Worm (Caenorhabditis elegans) whole organism, L2 larva: ENCODE data around the gene Y70G10A.3.
"Not testable (repeated sequence)": the region's sequence is repeated elsewhere in the genome, so short reads cannot be mapped to it uniquely, and the experiment has no call there.

Experiments used
- C34F6.9 ChIP-seq: fragments of 150-350 bp; optimal IDR thresholded peaks from 2 replicates; lab custom pipeline; 2014; ENCODE audit warnings: missing biosample characterization, missing genetic modification characterization
- F13H6.1 ChIP-seq: sonication (generic microtip); optimal IDR thresholded peaks from 2 replicates; lab custom pipeline; 2016; ENCODE audit warnings: missing genetic modification characterization, missing compliant biosample characterization
- R02D3.7 ChIP-seq: fragments of 150-350 bp; optimal IDR thresholded peaks from 2 replicates; lab custom pipeline; 2014; ENCODE audit warnings: missing biosample characterization, missing genetic modification characterization
- ZK546.5 ChIP-seq: sonication (generic microtip); optimal IDR thresholded peaks from 2 replicates; lab custom pipeline; 2017; ENCODE audit warnings: missing biosample characterization, missing genetic modification characterization
- alr-1 ChIP-seq: fragments of 150-350 bp; optimal IDR thresholded peaks from 2 replicates; lab custom pipeline; 2014; ENCODE audit warnings: missing biosample characterization, missing genetic modification characterization
- ama-1 ChIP-seq: fragments of 150-350 bp; optimal IDR thresholded peaks from 2 replicates; lab custom pipeline; 2018; ENCODE audit warnings: inconsistent platforms
- blmp-1 ChIP-seq: sonication (generic microtip); optimal IDR thresholded peaks from 2 replicates; lab custom pipeline; 2017; ENCODE audit warnings: missing genetic modification characterization, mild to moderate bottlenecking, missing compliant biosample characterization, antibody characterized with exemption, moderate library complexity; ENCODE audit not compliant: insufficient read depth
- ceh-16 ChIP-seq: fragments of 150-350 bp; optimal IDR thresholded peaks from 2 replicates; lab custom pipeline; 2014; ENCODE audit warnings: missing biosample characterization, missing genetic modification characterization
- crh-2 ChIP-seq: sonication (generic microtip); optimal IDR thresholded peaks from 2 replicates; lab custom pipeline; 2017; ENCODE audit warnings: missing biosample characterization, missing genetic modification characterization
- elt-3 ChIP-seq: sonication (generic microtip); optimal IDR thresholded peaks from 2 replicates; lab custom pipeline; 2017; ENCODE audit warnings: missing biosample characterization, missing genetic modification characterization
- fos-1 ChIP-seq: fragments of 150-350 bp; optimal IDR thresholded peaks from 2 replicates; lab custom pipeline; 2014; ENCODE audit warnings: missing biosample characterization, missing genetic modification characterization
- gmeb-1 ChIP-seq: fragments of 150-350 bp; optimal IDR thresholded peaks from 2 replicates; lab custom pipeline; 2014; ENCODE audit warnings: missing biosample characterization, missing genetic modification characterization
- lin-11 ChIP-seq: fragments of 150-350 bp; sonication (generic microtip); optimal IDR thresholded peaks from 2 replicates; lab custom pipeline; 2014; ENCODE audit warnings: missing biosample characterization, missing genetic modification characterization, inconsistent platforms, mixed read lengths
- lin-13 ChIP-seq: fragments of 150-350 bp; optimal IDR thresholded peaks from 2 replicates; lab custom pipeline; 2014; ENCODE audit warnings: missing biosample characterization, missing genetic modification reagents, missing genetic modification characterization
- lin-39 ChIP-seq: fragments of 150-350 bp; optimal IDR thresholded peaks from 2 replicates; lab custom pipeline; 2014; ENCODE audit warnings: missing biosample characterization, missing genetic modification reagents, missing genetic modification characterization
- lsy-2 ChIP-seq, 2 experiments: fragments of 150-350 bp in 1 of 2; sonication (generic microtip) in 1 of 2; optimal IDR thresholded peaks; 2 replicates each; lab custom pipeline; 2014 to 2017; ENCODE audit warnings: missing biosample characterization in 2 of 2, missing genetic modification characterization in 2 of 2
- mab-5 ChIP-seq: fragments of 150-350 bp; optimal IDR thresholded peaks from 2 replicates; lab custom pipeline; 2014; ENCODE audit warnings: missing biosample characterization, missing genetic modification characterization
- mbf-1 ChIP-seq: sonication (generic microtip); optimal IDR thresholded peaks from 2 replicates; lab custom pipeline; 2017; ENCODE audit warnings: missing biosample characterization, missing genetic modification characterization
- mdl-1 ChIP-seq, 2 experiments: fragments of 150-350 bp in 1 of 2; sonication (generic microtip) in 1 of 2; optimal IDR thresholded peaks; 2 replicates each; lab custom pipeline; 2017; ENCODE audit warnings: missing biosample characterization in 2 of 2, missing genetic modification characterization in 2 of 2
- nhr-12 ChIP-seq: fragments of 150-350 bp; optimal IDR thresholded peaks from 2 replicates; lab custom pipeline; 2014; ENCODE audit warnings: missing biosample characterization, missing genetic modification characterization
- nhr-129 ChIP-seq: fragments of 150-350 bp; optimal IDR thresholded peaks from 2 replicates; lab custom pipeline; 2014; ENCODE audit warnings: missing biosample characterization, missing genetic modification characterization
- nhr-21 ChIP-seq: fragments of 150-350 bp; optimal IDR thresholded peaks from 2 replicates; lab custom pipeline; 2014; ENCODE audit warnings: missing biosample characterization, missing genetic modification characterization
- nhr-25 ChIP-seq: fragments of 150-350 bp; sonication (generic microtip); optimal IDR thresholded peaks from 3 replicates; lab custom pipeline; 2014; ENCODE audit warnings: missing biosample characterization, missing genetic modification characterization
- nhr-6 ChIP-seq: fragments of 150-350 bp; optimal IDR thresholded peaks from 2 replicates; lab custom pipeline; 2014; ENCODE audit warnings: missing biosample characterization, missing genetic modification characterization
- peb-1 ChIP-seq: fragments of 150-350 bp; optimal IDR thresholded peaks from 2 replicates; lab custom pipeline; 2014; ENCODE audit warnings: missing biosample characterization, missing genetic modification characterization
- sem-4 ChIP-seq: fragments of 150-350 bp; optimal IDR thresholded peaks from 2 replicates; lab custom pipeline; 2014; ENCODE audit warnings: missing biosample characterization, missing genetic modification reagents, missing genetic modification characterization
- skn-1 ChIP-seq: sonication (generic microtip); optimal IDR thresholded peaks from 2 replicates; lab custom pipeline; 2017; ENCODE audit warnings: missing biosample characterization, missing genetic modification characterization
- sma-3 ChIP-seq: sonication (generic microtip); optimal IDR thresholded peaks from 2 replicates; lab custom pipeline; 2016; ENCODE audit warnings: missing genetic modification reagents, missing genetic modification characterization, missing compliant biosample characterization
- sma-9 ChIP-seq, 2 experiments: fragments of 150-350 bp in 1 of 2; sonication (generic microtip) in 1 of 2; optimal IDR thresholded peaks; 2 replicates each; lab custom pipeline; 2014 to 2016; ENCODE audit warnings: missing genetic modification characterization in 2 of 2, mild to moderate bottlenecking in 1 of 2, missing biosample characterization in 1 of 2, missing compliant biosample characterization in 1 of 2, missing genetic modification reagents in 1 of 2, moderate library complexity in 1 of 2
- snpc-4 ChIP-seq: fragments of 150-350 bp; optimal IDR thresholded peaks from 2 replicates; lab custom pipeline; 2014; ENCODE audit warnings: missing biosample characterization, missing genetic modification characterization
- unc-39 ChIP-seq: fragments of 150-350 bp; optimal IDR thresholded peaks from 2 replicates; lab custom pipeline; 2014; ENCODE audit warnings: missing biosample characterization, missing genetic modification characterization
- unc-55 ChIP-seq: fragments of 150-350 bp; sonication (generic microtip); optimal IDR thresholded peaks from 3 replicates; lab custom pipeline; 2014; ENCODE audit warnings: missing biosample characterization, missing genetic modification reagents, missing genetic modification characterization
- unc-62 ChIP-seq: fragments of 150-350 bp; optimal IDR thresholded peaks from 2 replicates; lab custom pipeline; 2014; ENCODE audit warnings: missing biosample characterization, missing genetic modification reagents, missing genetic modification characterization
- zag-1 ChIP-seq: fragments of 150-350 bp; optimal IDR thresholded peaks from 2 replicates; lab custom pipeline; 2014; ENCODE audit warnings: missing biosample characterization, missing genetic modification characterization
- ztf-1 ChIP-seq: fragments of 200-800 bp; sonication (Bioruptor generic); conservative IDR thresholded peaks from 2 replicates; pipeline ENCODE4 v1.3.6; 2022; ENCODE audit warnings: missing genetic modification characterization, missing compliant biosample characterization
- ztf-4 ChIP-seq: fragments of 150-350 bp; optimal IDR thresholded peaks from 2 replicates; lab custom pipeline; 2014; ENCODE audit warnings: missing biosample characterization, missing genetic modification characterization

The Y70G10A.3 gene

ce11 chrIII:10218587-10218986 lies 20.3 kb upstream of the Y70G10A.3 start, which contains the start of the genes rde-4 and cox-14:
TSS of gene rde-4 (minus strand) at chrIII:10218646.
TSS of gene cox-14 (plus strand) at chrIII:10218942.
- TF ChIP-seq ama-1, result peak; percentile 41
- TF ChIP-seq blmp-1 (tag; lab: Kevin White, UChicago), result peak; percentile 19
- TF ChIP-seq snpc-4, result peak; percentile 55
- TF ChIP-seq peb-1 (tag; lab: Kevin White, UChicago), result no peak
- peak; percentile 65 for TF ChIP-seq nhr-129
- TF ChIP-seq zag-1, result no peak
- peak; percentile 31 for TF ChIP-seq ZK546.5
- TF ChIP-seq unc-55 (GFP tag; lab: Kevin White, UChicago), result peak; percentile 98
- peak; percentile 91 for TF ChIP-seq C34F6.9 (tag; lab: Kevin White, UChicago)
- TF ChIP-seq unc-62, result no peak
- peak; percentile 86 for TF ChIP-seq nhr-25 (tag; lab: Kevin White, UChicago)
- TF ChIP-seq crh-2, result peak; percentile 90
- peak; percentile 66 for TF ChIP-seq F13H6.1 (tag; lab: Kevin White, UChicago)
- TF ChIP-seq mab-5, result peak; percentile 59
- no peak for TF ChIP-seq lin-39 (tag; lab: Kevin White, UChicago)
- no peak for TF ChIP-seq mbf-1 (tag; lab: Kevin White, UChicago)
- peak; percentile 97 to 99 for TF ChIP-seq lsy-2 (tag; optimal IDR thresholded peaks at IDR 0.05; lab: Kevin White, UChicago)
- no peak for TF ChIP-seq alr-1 (tag; lab: Kevin White, UChicago)
- TF ChIP-seq fos-1, result peak; percentile 60
- TF ChIP-seq ztf-4 (tag; lab: Kevin White, UChicago), result peak; percentile 1
- peak; percentile 61 for TF ChIP-seq lin-11
- TF ChIP-seq nhr-6, result peak; percentile 60
- TF ChIP-seq R02D3.7, result peak; percentile 5
- no peak for TF ChIP-seq elt-3 (tag; lab: Kevin White, UChicago)
- TF ChIP-seq sma-3 (GFP tag; lab: Kevin White, UChicago), result peak; percentile 81
- peak; percentile 25 for TF ChIP-seq ceh-16
- peak; percentile 91 for TF ChIP-seq gmeb-1
- no peak for TF ChIP-seq unc-39
- peak; percentile 2 for TF ChIP-seq skn-1 (tag; lab: Kevin White, UChicago)
- peak; percentile 90 for TF ChIP-seq lin-13 (GFP tag; lab: Kevin White, UChicago)
- TF ChIP-seq sem-4, result peak; percentile 72
- TF ChIP-seq mdl-1 (tag; optimal IDR thresholded peaks at IDR 0.05; lab: Kevin White, UChicago), result peak in 1 of 2 experiments; percentile 54
- peak; percentile 74 for TF ChIP-seq nhr-21 (tag; lab: Kevin White, UChicago)

- not testable (repeated sequence) for TF ChIP-seq gmeb-1; unc-62; nhr-12 (tag; lab: Kevin White, UChicago)
- TF ChIP-seq, all 48 proteins: peak for 0; not testable (repeated sequence) for 48
Measured at ce11 chrIII:10221860-10222259, 17.0 kb upstream of the Y70G10A.3 start, which contains the start of gene Y70G10A.4. TSS of gene Y70G10A.4 (plus strand) at chrIII:10222160.

ce11 chrIII:10231641-10232040 lies 7.3 kb upstream of the Y70G10A.3 start:
- TF ChIP-seq ztf-1 (GFP tag; lab: Robert Waterston, UW), result no peak
- no peak for TF ChIP-seq blmp-1 (tag; lab: Kevin White, UChicago)

ce11 chrIII:10233979-10234378 lies 4.9 kb upstream of the Y70G10A.3 start, which contains the start of gene paml-1:
TSS of gene paml-1 (minus strand) at chrIII:10234079.
- TF ChIP-seq nhr-25 (tag; lab: Kevin White, UChicago) (no peak), crh-2 (no peak)

ce11 chrIII:10236291-10236871 lies 2.5 kb upstream of the Y70G10A.3 start:
- TF ChIP-seq R02D3.7 (no peak), nhr-12 (tag; lab: Kevin White, UChicago) (no peak), peb-1 (tag; lab: Kevin White, UChicago) (no peak), sma-9 (GFP tag; optimal IDR thresholded peaks at IDR 0.05; lab: Kevin White, UChicago) (no peak), sma-9 (tag; optimal IDR thresholded peaks at IDR 0.05; lab: Kevin White, UChicago) (no peak), fos-1 (peak; percentile 9), nhr-21 (tag; lab: Kevin White, UChicago) (peak; percentile 11)
